Fruit fly (Drosophila melanogaster) Kc167 (cell line): ENCODE data around the gene CG6142.

ENCODE experiments used
- Myc ChIP-seq: fragments of >200 bp; optimal IDR thresholded peaks from 2 replicates; lab custom pipeline; 2017; ENCODE audit warnings: missing external identifiers
- h ChIP-seq: fragments of >200 bp; optimal IDR thresholded peaks from 3 replicates; lab custom pipeline; 2018; ENCODE audit warnings: missing external identifiers
- insv ChIP-seq: fragments of >200 bp; optimal IDR thresholded peaks from 3 replicates; lab custom pipeline; 2018; ENCODE audit warnings: missing external identifiers
- psq ChIP-seq: fragments of >200 bp; optimal IDR thresholded peaks from 2 replicates; lab custom pipeline; 2017; ENCODE audit warnings: missing external identifiers
- ttk ChIP-seq: sonication (Bioruptor generic); optimal IDR thresholded peaks from 2 replicates; lab custom pipeline; 2017; ENCODE audit warnings: missing external identifiers

- TF ChIP-seq h (no peak), psq (lab: Kevin White, UChicago) (no peak), ttk (lab: Kevin White, UChicago) (no peak), Myc (lab: Kevin White, UChicago) (no peak), insv (lab: Kevin White, UChicago) (no peak)
Measured at dm6 chr3R:26121108-26121507, 11.8 kb upstream of the CG6142 start.
